Worm (Caenorhabditis elegans): Measurements from ENCODE around the gene hrg-10.

DNA sequence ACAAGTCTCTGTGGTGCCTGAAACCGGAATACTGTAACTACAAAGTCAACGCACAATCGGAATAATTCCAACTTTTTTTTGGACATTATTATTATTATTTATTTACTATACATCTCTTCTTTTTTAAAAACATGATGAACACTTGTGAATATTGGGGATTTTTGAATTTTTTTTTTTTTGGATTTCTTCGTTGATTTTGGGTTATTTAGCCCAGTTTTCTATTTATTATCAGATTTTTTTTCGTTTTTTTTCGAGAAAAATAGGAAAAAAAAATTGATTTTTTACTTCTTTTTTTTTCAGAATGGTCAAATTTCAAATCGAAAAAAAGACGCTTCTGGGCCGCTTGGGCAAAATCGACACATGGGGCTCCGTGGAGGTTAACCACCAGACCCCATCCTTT lies 40.9 kb upstream of the hrg-10 start, which contains the start of gene tgt-2:
- TF ChIP-seq hlh-6 (tag; optimal IDR thresholded peaks at IDR 0.05) (no peak), ahr-1 (tag; optimal IDR thresholded peaks at IDR 0.05) (no peak), ceh-34 (tag; optimal IDR thresholded peaks at IDR 0.05) (no peak), dve-1 (tag; optimal IDR thresholded peaks at IDR 0.05) (no peak), sox-4 (tag; optimal IDR thresholded peaks at IDR 0.05) (no peak), nfya-1 (tag; optimal IDR thresholded peaks at IDR 0.05) (no peak), ama-1 (optimal IDR thresholded peaks at IDR 0.05) (no peak), fkh-10 (GFP tag; optimal IDR thresholded peaks at IDR 0.05) (no peak), sdc-2 (tag; optimal IDR thresholded peaks at IDR 0.05) (no peak), eyg-1 (tag; optimal IDR thresholded peaks at IDR 0.05) (no peak), hlh-30 (tag; optimal IDR thresholded peaks at IDR 0.05; ENCODE audit: insufficient read depth) (no peak)

Data from whole organism, late embryonic.